Worm (Caenorhabditis elegans) whole organism, young adult: Measurements from ENCODE around the gene sel-1.

Source experiments
- B0019.2 ChIP-seq: fragments of 200-800 bp; sonication (Bioruptor generic); conservative IDR thresholded peaks from 2 replicates; pipeline ENCODE4 v1.3.6; 2022; ENCODE audit warnings: missing genetic modification reagents, missing genetic modification characterization, missing compliant biosample characterization
- B0035.1 ChIP-seq: sonication (generic microtip); optimal IDR thresholded peaks from 2 replicates; lab custom pipeline; 2016; ENCODE audit warnings: missing genetic modification characterization, mild to moderate bottlenecking, missing compliant biosample characterization, missing genotype, missing genetic modification reagents
- C06A6.2 ChIP-seq: fragments of 200-800 bp; sonication (Bioruptor generic); conservative IDR thresholded peaks from 2 replicates; pipeline ENCODE4 v1.3.6; 2022; ENCODE audit warnings: missing genetic modification characterization, missing compliant biosample characterization
- C17E4.6 ChIP-seq: fragments of 200-800 bp; sonication (Bioruptor generic); IDR thresholded peaks from 2 replicates; pipeline ENCODE4 v1.3.6; 2022; ENCODE audit warnings: missing genetic modification reagents, missing genetic modification characterization, missing compliant biosample characterization
- F10E7.11 ChIP-seq: sonication (generic microtip); optimal IDR thresholded peaks from 2 replicates; lab custom pipeline; 2017; ENCODE audit warnings: mild to moderate bottlenecking, missing genetic modification characterization, moderate library complexity, missing compliant biosample characterization
- F22D6.2 ChIP-seq: sonication (generic microtip); optimal IDR thresholded peaks from 2 replicates; lab custom pipeline; 2016; ENCODE audit warnings: mild to moderate bottlenecking, missing genetic modification characterization, missing compliant biosample characterization
- F33H1.4 ChIP-seq: fragments of 200-800 bp; sonication (Bioruptor generic); IDR thresholded peaks from 2 replicates; pipeline ENCODE4 v1.3.6; 2022; ENCODE audit warnings: missing genetic modification reagents, missing genetic modification characterization, missing compliant biosample characterization
- F39B2.1 ChIP-seq: fragments of 200-800 bp; sonication (Bioruptor generic); IDR thresholded peaks from 2 replicates; pipeline ENCODE4 v1.3.6; 2022; ENCODE audit warnings: missing genetic modification reagents, missing genetic modification characterization, missing compliant biosample characterization
- T07F8.4 ChIP-seq: sonication (generic microtip); optimal IDR thresholded peaks from 2 replicates; lab custom pipeline; 2016; ENCODE audit warnings: mild to moderate bottlenecking, missing genetic modification characterization, moderate library complexity, missing compliant biosample characterization
- Y53F4B.3 ChIP-seq: fragments of 200-800 bp; sonication (Bioruptor generic); IDR thresholded peaks from 2 replicates; pipeline ENCODE4 v1.3.6; 2022; ENCODE audit warnings: missing genetic modification reagents, missing genetic modification characterization, missing compliant biosample characterization
- Y53G8AR.9 ChIP-seq: fragments of 200-800 bp; sonication (Bioruptor generic); conservative IDR thresholded peaks from 2 replicates; pipeline ENCODE4 v1.3.6; 2022; ENCODE audit warnings: missing genetic modification reagents, missing genetic modification characterization, missing compliant biosample characterization
- Y56A3A.18 ChIP-seq: fragments of 200-800 bp; sonication (Bioruptor generic); IDR thresholded peaks from 2 replicates; pipeline ENCODE4 v1.3.6; 2022; ENCODE audit warnings: missing genetic modification reagents, missing genetic modification characterization, missing compliant biosample characterization
- Y67H2A.10 ChIP-seq: fragments of 200-800 bp; sonication (Bioruptor generic); conservative IDR thresholded peaks from 2 replicates; pipeline ENCODE4 v1.3.6; 2022; ENCODE audit warnings: missing genetic modification reagents, missing genetic modification characterization, missing compliant biosample characterization
- Y79H2A.3 ChIP-seq: fragments of 200-800 bp; sonication (Bioruptor generic); conservative IDR thresholded peaks from 2 replicates; pipeline ENCODE4 v1.3.6; 2022; ENCODE audit warnings: missing genetic modification reagents, missing genetic modification characterization, missing compliant biosample characterization
- atf-7 ChIP-seq: sonication (generic microtip); optimal IDR thresholded peaks from 2 replicates; lab custom pipeline; 2017; ENCODE audit warnings: mild to moderate bottlenecking, missing genetic modification characterization, missing compliant biosample characterization
- attf-3 ChIP-seq: fragments of 200-800 bp; sonication (Bioruptor generic); conservative IDR thresholded peaks from 2 replicates; pipeline ENCODE4 v1.3.6; 2022; ENCODE audit warnings: missing genetic modification reagents, missing genetic modification characterization, missing compliant biosample characterization
- attf-5 ChIP-seq: fragments of 200-800 bp; sonication (Bioruptor generic); optimal IDR thresholded peaks from 2 replicates; lab custom pipeline; 2018; ENCODE audit warnings: mild to moderate bottlenecking, missing genetic modification characterization, missing compliant biosample characterization
- attf-6 ChIP-seq: fragments of 200-800 bp; sonication (Bioruptor generic); IDR thresholded peaks from 2 replicates; pipeline ENCODE4 v1.3.6; 2022; ENCODE audit warnings: missing genetic modification reagents, missing genetic modification characterization, missing compliant biosample characterization
- bed-2 ChIP-seq: fragments of 200-800 bp; sonication (Bioruptor generic); IDR thresholded peaks from 2 replicates; pipeline ENCODE4 v1.3.6; 2022; ENCODE audit warnings: missing genetic modification reagents, missing genetic modification characterization, missing compliant biosample characterization
- cebp-1 ChIP-seq, 2 experiments: fragments of 200-800 bp in 1 of 2; sonication (Bioruptor generic) in 1 of 2; sonication (generic microtip) in 1 of 2; IDR thresholded peaks in 1 of 2; optimal IDR thresholded peaks in 1 of 2; 2 replicates each; pipeline versions ENCODE4 v1.3.6 to Lab custom; 2017 to 2022; ENCODE audit warnings: missing compliant biosample characterization in 2 of 2, missing genetic modification characterization in 2 of 2, mild to moderate bottlenecking in 1 of 2, missing genetic modification reagents in 1 of 2, moderate library complexity in 1 of 2
- cebp-2 ChIP-seq: fragments of 200-800 bp; sonication (Bioruptor generic); IDR thresholded peaks from 2 replicates; pipeline ENCODE4 v1.3.6; 2022; ENCODE audit warnings: missing genetic modification characterization, missing compliant biosample characterization
- ceh-40 ChIP-seq: fragments of 200-800 bp; sonication (Bioruptor generic); IDR thresholded peaks from 2 replicates; pipeline ENCODE4 v1.3.6; 2022; ENCODE audit warnings: missing genetic modification characterization, missing compliant biosample characterization
- ceh-79 ChIP-seq: sonication (generic microtip); optimal IDR thresholded peaks from 2 replicates; lab custom pipeline; 2017; ENCODE audit warnings: mild to moderate bottlenecking, missing genetic modification characterization, missing compliant biosample characterization
- efl-1 ChIP-seq: fragments of 150-350 bp; optimal IDR thresholded peaks from 2 replicates; lab custom pipeline; 2014; ENCODE audit warnings: missing biosample characterization, missing genetic modification reagents, missing genetic modification characterization
- egl-18 ChIP-seq: fragments of 200-800 bp; sonication (Bioruptor generic); IDR thresholded peaks from 2 replicates; pipeline ENCODE4 v1.3.6; 2022; ENCODE audit warnings: missing genetic modification reagents, missing genetic modification characterization, missing compliant biosample characterization
- egl-44 ChIP-seq: fragments of 200-800 bp; sonication (Bioruptor generic); IDR thresholded peaks from 2 replicates; pipeline ENCODE4 v1.3.6; 2022; ENCODE audit warnings: missing genetic modification reagents, missing genetic modification characterization, missing compliant biosample characterization
- egrh-3 ChIP-seq: fragments of 200-800 bp; sonication (Bioruptor generic); IDR thresholded peaks from 2 replicates; pipeline ENCODE4 v1.3.6; 2022; ENCODE audit warnings: missing genetic modification reagents, missing genetic modification characterization, missing compliant biosample characterization
- fkh-3 ChIP-seq: sonication (generic microtip); optimal IDR thresholded peaks from 2 replicates; lab custom pipeline; 2016; ENCODE audit warnings: mild to moderate bottlenecking, missing genetic modification characterization, missing compliant biosample characterization
- him-1 ChIP-seq: sonication (generic microtip); optimal IDR thresholded peaks from 2 replicates; lab custom pipeline; 2016; ENCODE audit warnings: missing genotype, missing genetic modification reagents, missing genetic modification characterization, missing compliant biosample characterization
- hmg-1.2 ChIP-seq: fragments of 200-800 bp; sonication (Bioruptor generic); IDR thresholded peaks from 2 replicates; pipeline ENCODE4 v1.3.6; 2022; ENCODE audit warnings: missing genetic modification reagents, missing genetic modification characterization, missing compliant biosample characterization
- hmg-20 ChIP-seq: fragments of 200-800 bp; sonication (Bioruptor generic); IDR thresholded peaks from 2 replicates; pipeline ENCODE4 v1.3.6; 2022; ENCODE audit warnings: missing genetic modification reagents, missing genetic modification characterization, missing compliant biosample characterization
- lin-40 ChIP-seq: sonication (generic microtip); optimal IDR thresholded peaks from 2 replicates; lab custom pipeline; 2016; ENCODE audit warnings: missing genetic modification characterization, mild to moderate bottlenecking, missing compliant biosample characterization, missing genotype, missing genetic modification reagents
- lsl-1 ChIP-seq: fragments of 200-800 bp; sonication (Bioruptor generic); optimal IDR thresholded peaks from 2 replicates; lab custom pipeline; 2018; ENCODE audit warnings: mild to moderate bottlenecking, missing genetic modification characterization, moderate library complexity, missing compliant biosample characterization
- madf-3 ChIP-seq: fragments of 200-800 bp; sonication (Bioruptor generic); IDR thresholded peaks from 2 replicates; pipeline ENCODE4 v1.3.6; 2022; ENCODE audit warnings: missing genetic modification reagents, missing genetic modification characterization, missing compliant biosample characterization
- mxl-1 ChIP-seq: sonication (generic microtip); optimal IDR thresholded peaks from 2 replicates; lab custom pipeline; 2016; ENCODE audit warnings: missing genetic modification characterization, missing compliant biosample characterization
- nfya-2 ChIP-seq: fragments of 200-800 bp; sonication (Bioruptor generic); IDR thresholded peaks from 2 replicates; pipeline ENCODE4 v1.3.6; 2022; ENCODE audit warnings: missing genetic modification reagents, missing genetic modification characterization, missing compliant biosample characterization
- nhr-80 ChIP-seq: sonication (generic microtip); optimal IDR thresholded peaks from 2 replicates; lab custom pipeline; 2016; ENCODE audit warnings: missing genetic modification characterization, missing compliant biosample characterization
- pha-4 ChIP-seq: fragments of 150-350 bp; sonication (generic microtip); optimal IDR thresholded peaks from 2 replicates; lab custom pipeline; 2014; ENCODE audit warnings: missing biosample characterization, missing genetic modification reagents, missing genetic modification characterization
- rec-8 ChIP-seq, 2 experiments: sonication (generic microtip); optimal IDR thresholded peaks; 2 replicates each; lab custom pipeline; 2016; ENCODE audit warnings: mild to moderate bottlenecking in 2 of 2, missing genetic modification characterization in 2 of 2, missing genetic modification reagents in 2 of 2, missing genotype in 2 of 2, missing biosample characterization in 1 of 2, missing compliant biosample characterization in 1 of 2, moderate library complexity in 1 of 2
- rpc-1 ChIP-seq, 2 experiments: fragments of 150-350 bp in 1 of 2; sonication (generic microtip) in 1 of 2; optimal IDR thresholded peaks; 2 replicates each; lab custom pipeline; 2014 to 2018; ENCODE audit warnings: missing biosample characterization in 1 of 2, missing genetic modification characterization in 1 of 2, missing genetic modification reagents in 1 of 2, missing genotype in 1 of 2
- tlf-1 ChIP-seq: fragments of 200-800 bp; sonication (Bioruptor generic); optimal IDR thresholded peaks from 2 replicates; lab custom pipeline; 2018; ENCODE audit warnings: mild to moderate bottlenecking, missing genetic modification characterization, missing compliant biosample characterization
- unc-130 ChIP-seq: sonication (generic microtip); optimal IDR thresholded peaks from 2 replicates; lab custom pipeline; 2016; ENCODE audit warnings: missing genetic modification reagents, missing genetic modification characterization, missing compliant biosample characterization
- ztf-18 ChIP-seq: sonication (generic microtip); optimal IDR thresholded peaks from 2 replicates; lab custom pipeline; 2016; ENCODE audit warnings: missing genotype, mild to moderate bottlenecking, missing genetic modification characterization, missing compliant biosample characterization

sel-1 gene

ce11 chrV:12596795-12597194, 36.3 kb downstream of the sel-1 start (continued):
- no peak for TF ChIP-seq B0019.2 (GFP tag; lab: Robert Waterston, UW)

- TF ChIP-seq egrh-3 (GFP tag; lab: Robert Waterston, UW) (no peak), ceh-79 (tag; lab: Kevin White, UChicago) (no peak), hmg-1.2 (peak; percentile 94)
Measured at ce11 chrV:12599110-12599509, 38.6 kb downstream of the sel-1 start, which contains the start of the genes C14C10.10 and ril-2. TSS of gene C14C10.10 (minus strand) at chrV:12599128. TSS of gene ril-2 (minus strand) at chrV:12599157.

- TF ChIP-seq mxl-1 (no peak), unc-130 (no peak), atf-7 (no peak), Y79H2A.3 (GFP tag; lab: Robert Waterston, UW) (no peak), Y53G8AR.9 (GFP tag; lab: Robert Waterston, UW) (no peak), nfya-2 (GFP tag; lab: Robert Waterston, UW) (no peak), lsl-1 (no peak), F39B2.1 (GFP tag; lab: Robert Waterston, UW) (no peak), ceh-40 (GFP tag; lab: Robert Waterston, UW) (no peak), fkh-3 (tag; lab: Kevin White, UChicago) (no peak), F33H1.4 (no peak), efl-1 (GFP tag; lab: Kevin White, UChicago) (no peak), B0035.1 (no peak), lin-40 (tag; lab: Kevin White, UChicago) (peak; percentile 26), C06A6.2 (GFP tag; lab: Robert Waterston, UW) (no peak), cebp-2 (GFP tag; lab: Robert Waterston, UW) (no peak), nhr-80 (tag; lab: Kevin White, UChicago) (peak; percentile 63), bed-2 (GFP tag; lab: Robert Waterston, UW) (no peak), egl-18 (GFP tag; lab: Robert Waterston, UW) (no peak), ztf-18 (peak; percentile 88), F22D6.2 (no peak), tlf-1 (GFP tag; lab: Kevin White, UChicago) (no peak), F10E7.11 (tag; lab: Kevin White, UChicago) (no peak), madf-3 (GFP tag; lab: Robert Waterston, UW) (no peak), Y53F4B.3 (GFP tag; lab: Robert Waterston, UW) (no peak), Y56A3A.18 (GFP tag; lab: Robert Waterston, UW) (no peak), cebp-1 (GFP tag; IDR thresholded peaks at IDR 0.05; lab: Robert Waterston, UW) (no peak), cebp-1 (tag; optimal IDR thresholded peaks at IDR 0.05; lab: Kevin White, UChicago) (peak; percentile 42), C17E4.6 (GFP tag; lab: Robert Waterston, UW) (no peak), Y67H2A.10 (GFP tag; lab: Robert Waterston, UW) (no peak), rpc-1 (optimal IDR thresholded peaks at IDR 0.05; lab: Kevin White, UChicago) (no peak), rpc-1 (tag; optimal IDR thresholded peaks at IDR 0.05; lab: Kevin White, UChicago) (no peak), pha-4 (tag; lab: Kevin White, UChicago) (no peak), attf-6 (GFP tag; lab: Robert Waterston, UW) (no peak), attf-3 (GFP tag; lab: Robert Waterston, UW) (no peak), attf-5 (peak; percentile 73), egl-44 (no peak), him-1 (no peak), rec-8 (tag; optimal IDR thresholded peaks at IDR 0.05; lab: Kevin White, UChicago) (no peak), hmg-20 (GFP tag; lab: Robert Waterston, UW) (no peak), T07F8.4 (tag; lab: Kevin White, UChicago) (no peak)
- TF ChIP-seq, all 124 proteins: peak for 5
Measured at ce11 chrV:12599510-12600242, 39.1 kb downstream of the sel-1 start, which contains the start of gene C14C10.5. TSS of gene C14C10.5 (plus strand) at chrV:12600192.
